Fruit fly (Drosophila melanogaster) whole organism, wandering third instar larva: ENCODE results near the gene CG15221.
"Not testable (repeated sequence)": the region's sequence is repeated elsewhere in the genome, so short reads cannot be mapped to it uniquely, and the experiment has no call there.

Source experiments
- Abd-B ChIP-seq: fragments of >200 bp; optimal IDR thresholded peaks from 2 replicates; lab custom pipeline; 2017; ENCODE audit warnings: missing biosample characterization, missing genetic modification characterization
- CG32264 ChIP-seq: fragments of 200-800 bp; sonication (Bioruptor generic); optimal IDR thresholded peaks from 2 replicates; lab custom pipeline; 2016; ENCODE audit warnings: missing biosample characterization, missing genetic modification characterization
- CG9705 ChIP-seq: fragments of 200-800 bp; sonication (Bioruptor generic); optimal IDR thresholded peaks from 2 replicates; lab custom pipeline; 2018; ENCODE audit warnings: missing biosample characterization, mild to moderate bottlenecking, missing genetic modification characterization
- CrebA ChIP-seq: fragments of 200-800 bp; sonication (Bioruptor generic); optimal IDR thresholded peaks from 2 replicates; lab custom pipeline; 2016; ENCODE audit warnings: missing biosample characterization, mild to moderate bottlenecking, missing genetic modification characterization, borderline replicate concordance
- Dfd ChIP-seq: fragments of >200 bp; optimal IDR thresholded peaks from 2 replicates; lab custom pipeline; 2017; ENCODE audit warnings: missing biosample characterization, missing genetic modification characterization
- Dif ChIP-seq: fragments of 200-275, 200-300 bp; sonication (Bioruptor generic); optimal IDR thresholded peaks from 2 replicates; lab custom pipeline; 2018; ENCODE audit warnings: missing biosample characterization, missing genetic modification characterization; ENCODE audit not compliant: partially characterized antibody
- GATAd ChIP-seq: sonication (Bioruptor generic); optimal IDR thresholded peaks from 2 replicates; lab custom pipeline; 2016; ENCODE audit warnings: missing biosample characterization, missing genetic modification characterization
- HLH106 ChIP-seq: fragments of 200-800 bp; optimal IDR thresholded peaks from 3 replicates; lab custom pipeline; 2019; ENCODE audit warnings: missing biosample characterization, mild to moderate bottlenecking, missing genetic modification characterization, moderate library complexity
- Hnf4 ChIP-seq: fragments of 200-800 bp; sonication (Bioruptor generic); optimal IDR thresholded peaks from 2 replicates; lab custom pipeline; 2016; ENCODE audit warnings: missing biosample characterization, mild to moderate bottlenecking, missing genetic modification characterization
- Hr78 ChIP-seq: fragments of >200 bp; optimal IDR thresholded peaks from 2 replicates; lab custom pipeline; 2017; ENCODE audit warnings: missing biosample characterization, missing genetic modification characterization
- Hr83 ChIP-seq: fragments of 200-300 bp; sonication (Bioruptor generic); optimal IDR thresholded peaks from 2 replicates; lab custom pipeline; 2016; ENCODE audit warnings: missing biosample characterization, mild to moderate bottlenecking, missing genetic modification characterization, moderate library complexity; ENCODE audit not compliant: poor library complexity, severe bottlenecking
- Jra ChIP-seq: sonication (Bioruptor generic); optimal IDR thresholded peaks from 2 replicates; lab custom pipeline; 2016; ENCODE audit warnings: missing biosample characterization, missing genetic modification characterization
- Mio ChIP-seq: sonication (Bioruptor generic); optimal IDR thresholded peaks from 2 replicates; lab custom pipeline; 2016; ENCODE audit warnings: missing biosample characterization, missing genetic modification characterization
- Myc ChIP-seq: fragments of >200 bp; optimal IDR thresholded peaks from 2 replicates; lab custom pipeline; 2017
- N ChIP-seq: fragments of >200 bp; optimal IDR thresholded peaks from 2 replicates; lab custom pipeline; 2018; ENCODE audit warnings: missing biosample characterization, missing external identifiers, missing genetic modification characterization
- OdsH ChIP-seq: fragments of 200-800 bp; sonication (Bioruptor generic); optimal IDR thresholded peaks from 2 replicates; lab custom pipeline; 2016; ENCODE audit warnings: missing biosample characterization, mild to moderate bottlenecking, missing genetic modification characterization
- Rel ChIP-seq, 2 experiments: fragments of 200-800 bp; sonication (Bioruptor generic) in 1 of 2; optimal IDR thresholded peaks; 2 replicates in 1 of 2; 3 replicates in 1 of 2; lab custom pipeline; 2016 to 2019; ENCODE audit warnings: mild to moderate bottlenecking in 2 of 2, missing biosample characterization in 2 of 2, missing genetic modification characterization in 2 of 2, moderate library complexity in 1 of 2
- Vsx2 ChIP-seq: fragments of 200-300, 225-300 bp; sonication (Bioruptor generic); optimal IDR thresholded peaks from 2 replicates; lab custom pipeline; 2018; ENCODE audit warnings: missing biosample characterization, missing genetic modification characterization; ENCODE audit not compliant: partially characterized antibody
- br ChIP-seq: fragments of 200-800 bp; sonication (Bioruptor generic); optimal IDR thresholded peaks from 2 replicates; lab custom pipeline; 2016; ENCODE audit warnings: missing biosample characterization, missing genetic modification characterization
- brk ChIP-seq: fragments of 200-800 bp; sonication (Bioruptor generic); optimal IDR thresholded peaks from 2 replicates; lab custom pipeline; 2016; ENCODE audit warnings: missing biosample characterization, mild to moderate bottlenecking, missing genetic modification characterization
- dl ChIP-seq, 2 experiments: fragments of 175-275, 200-275 bp in 1 of 2; fragments of 200-275 bp in 1 of 2; sonication (Bioruptor generic); optimal IDR thresholded peaks; lab custom pipeline; 2018; ENCODE audit warnings: mild to moderate bottlenecking in 2 of 2, missing biosample characterization in 2 of 2, missing genetic modification characterization in 2 of 2, moderate library complexity in 2 of 2; ENCODE audit not compliant: partially characterized antibody in 2 of 2, insufficient read depth in 1 of 2
- dmrt93B ChIP-seq: fragments of 200-800 bp; sonication (Bioruptor generic); optimal IDR thresholded peaks from 2 replicates; lab custom pipeline; 2018; ENCODE audit warnings: missing biosample characterization, mild to moderate bottlenecking, missing genetic modification characterization
- dsf ChIP-seq: sonication (Bioruptor generic); optimal IDR thresholded peaks from 2 replicates; lab custom pipeline; 2016; ENCODE audit warnings: missing biosample characterization, missing genetic modification characterization, borderline replicate concordance
- ey ChIP-seq: fragments of 200-800 bp; sonication (Bioruptor generic); optimal IDR thresholded peaks from 2 replicates; lab custom pipeline; 2016; ENCODE audit warnings: missing biosample characterization, missing genetic modification characterization
- foxo ChIP-seq, 2 experiments: fragments of 200-800 bp; sonication (Bioruptor generic); optimal IDR thresholded peaks; 2 replicates in 1 of 2; 3 replicates in 1 of 2; lab custom pipeline; 2016 to 2017; ENCODE audit warnings: missing biosample characterization in 2 of 2, missing genetic modification characterization in 2 of 2
- fru ChIP-seq: fragments of 200-800 bp; sonication (Bioruptor generic); optimal IDR thresholded peaks from 3 replicates; lab custom pipeline; 2016; ENCODE audit warnings: missing biosample characterization, mild to moderate bottlenecking, missing genetic modification characterization
- h ChIP-seq: fragments of 200-800 bp; sonication (Bioruptor generic); optimal IDR thresholded peaks from 3 replicates; lab custom pipeline; 2016; ENCODE audit warnings: missing biosample characterization, mild to moderate bottlenecking, missing genetic modification characterization
- jim ChIP-seq: fragments of 175-275, 200-325 bp; sonication (Bioruptor generic); optimal IDR thresholded peaks from 2 replicates; lab custom pipeline; 2016; ENCODE audit warnings: missing biosample characterization, mild to moderate bottlenecking, missing genetic modification characterization
- lola ChIP-seq: fragments of >200 bp; optimal IDR thresholded peaks from 2 replicates; lab custom pipeline; 2017; ENCODE audit warnings: missing biosample characterization, missing genetic modification characterization
- pan ChIP-seq: fragments of >200 bp; optimal IDR thresholded peaks from 2 replicates; lab custom pipeline; 2017
- psq ChIP-seq: fragments of 200-800 bp; sonication (Bioruptor generic); optimal IDR thresholded peaks from 3 replicates; lab custom pipeline; 2017; ENCODE audit warnings: missing biosample characterization, mild to moderate bottlenecking, missing genetic modification characterization, moderate library complexity
- sage ChIP-seq: fragments of 200-800 bp; sonication (Bioruptor generic); optimal IDR thresholded peaks from 2 replicates; lab custom pipeline; 2016; ENCODE audit warnings: missing biosample characterization, mild to moderate bottlenecking, missing genetic modification characterization
- sv ChIP-seq: fragments of 200-800 bp; sonication (Bioruptor generic); optimal IDR thresholded peaks from 3 replicates; lab custom pipeline; 2016; ENCODE audit warnings: missing biosample characterization, missing genetic modification characterization
- tai ChIP-seq: sonication (Bioruptor generic); optimal IDR thresholded peaks from 2 replicates; lab custom pipeline; 2016; ENCODE audit warnings: missing biosample characterization, missing genetic modification characterization
- usp ChIP-seq: fragments of >200 bp; optimal IDR thresholded peaks from 2 replicates; lab custom pipeline; 2017; ENCODE audit warnings: missing biosample characterization, missing genetic modification characterization
- woc ChIP-seq: sonication (Bioruptor generic); optimal IDR thresholded peaks from 2 replicates; lab custom pipeline; 2016; ENCODE audit warnings: missing biosample characterization, mild to moderate bottlenecking, missing genetic modification characterization

The CG15221 gene

dm6 chrX:11753973-11754372 lies 29.9 kb downstream of the CG15221 start, which contains the start of gene m:
TSS of gene m (plus strand) at chrX:11754273.
- not testable (repeated sequence) for TF ChIP-seq foxo (GFP tag; optimal IDR thresholded peaks at IDR 0.05; lab: Kevin White, UChicago); Vsx2; Abd-B

- TF ChIP-seq jim (GFP tag; lab: Kevin White, UChicago) (no peak), dsf (no peak), tai (no peak), psq (GFP tag; lab: Kevin White, UChicago) (no peak), Dif (GFP tag; lab: Kevin White, UChicago) (no peak)
- TF ChIP-seq, all 38 proteins: peak for 0
Measured at dm6 chrX:11756892-11757291, 32.8 kb downstream of the CG15221 start.

dm6 chrX:11764540-11765136 lies 40.6 kb downstream of the CG15221 start, which contains the start of gene CG9360:
TSS of gene CG9360 (minus strand) at chrX:11764590.
- no peak for TF ChIP-seq jim (GFP tag; lab: Kevin White, UChicago)
- TF ChIP-seq Mio (GFP tag; lab: Kevin White, UChicago): no peak
- no peak for TF ChIP-seq Hr83 (GFP tag; lab: Kevin White, UChicago)
- no peak for TF ChIP-seq Dfd
- no peak for TF ChIP-seq h (GFP tag; lab: Kevin White, UChicago)
- TF ChIP-seq CG9705 (GFP tag; lab: Kevin White, UChicago): no peak
- TF ChIP-seq dl (GFP tag; optimal IDR thresholded peaks at IDR 0.05; lab: Kevin White, UChicago; ENCODE audit: insufficient read depth in 1 of 2, partially characterized antibody in 2 of 2): no peak
- TF ChIP-seq Abd-B: no peak
- TF ChIP-seq sv: no peak
- TF ChIP-seq tai: no peak
- no peak for TF ChIP-seq CrebA (GFP tag; lab: Kevin White, UChicago)
- TF ChIP-seq woc (GFP tag; lab: Kevin White, UChicago): no peak
- TF ChIP-seq sage (GFP tag; lab: Kevin White, UChicago): no peak

- TF ChIP-seq sv (no peak), N (GFP tag; lab: Kevin White, UChicago) (no peak), lola (GFP tag; lab: Kevin White, UChicago) (no peak), sage (GFP tag; lab: Kevin White, UChicago) (no peak), dl (GFP tag; optimal IDR thresholded peaks at IDR 0.05; lab: Kevin White, UChicago; ENCODE audit: insufficient read depth in 1 of 2, partially characterized antibody in 2 of 2) (no peak), foxo (GFP tag; optimal IDR thresholded peaks at IDR 0.05; lab: Kevin White, UChicago) (no peak), ey (GFP tag; lab: Kevin White, UChicago) (no peak), Myc (lab: Kevin White, UChicago) (no peak), Hnf4 (GFP tag; lab: Kevin White, UChicago) (no peak), Vsx2 (no peak), Rel (GFP tag; optimal IDR thresholded peaks at IDR 0.05; lab: Kevin White, UChicago) (no peak), Rel (tag; optimal IDR thresholded peaks at IDR 0.05; lab: Kevin White, UChicago) (no peak)
- TF ChIP-seq, all 38 proteins: peak for 0
Measured at dm6 chrX:11769435-11769834, 45.4 kb downstream of the CG15221 start.

- TF ChIP-seq h (GFP tag; lab: Kevin White, UChicago) (peak; percentile 94), woc (GFP tag; lab: Kevin White, UChicago) (peak; percentile 84), Abd-B (no peak), Dif (GFP tag; lab: Kevin White, UChicago) (no peak), fru (GFP tag; lab: Kevin White, UChicago) (peak; percentile 95), lola (GFP tag; lab: Kevin White, UChicago) (no peak), HLH106 (tag; lab: Kevin White, UChicago) (peak; percentile 96), dl (GFP tag; optimal IDR thresholded peaks at IDR 0.05; lab: Kevin White, UChicago; ENCODE audit: insufficient read depth in 1 of 2, partially characterized antibody in 2 of 2) (no peak), Hr83 (GFP tag; lab: Kevin White, UChicago) (no peak), Mio (GFP tag; lab: Kevin White, UChicago) (no peak), GATAd (GFP tag; lab: Kevin White, UChicago) (peak; percentile 7), foxo (GFP tag; optimal IDR thresholded peaks at IDR 0.05; lab: Kevin White, UChicago) (peak in 1 of 2 experiments; percentile 96), Vsx2 (no peak), sv (no peak), usp (no peak), Dfd (no peak), CG32264 (GFP tag; lab: Kevin White, UChicago) (peak; percentile 63), Hr78 (GFP tag; lab: Kevin White, UChicago) (no peak), Jra (GFP tag; lab: Kevin White, UChicago) (peak; percentile 60), ey (GFP tag; lab: Kevin White, UChicago) (peak; percentile 93), Myc (lab: Kevin White, UChicago) (no peak), dsf (peak; percentile 30), dmrt93B (GFP tag; lab: Kevin White, UChicago) (peak; percentile 95), brk (GFP tag; lab: Kevin White, UChicago) (peak; percentile 43), br (GFP tag; lab: Kevin White, UChicago) (peak; percentile 91), tai (no peak), N (GFP tag; lab: Kevin White, UChicago) (no peak), jim (GFP tag; lab: Kevin White, UChicago) (no peak), OdsH (GFP tag; lab: Kevin White, UChicago) (peak; percentile 93), psq (GFP tag; lab: Kevin White, UChicago) (peak; percentile 88), pan (lab: Kevin White, UChicago) (no peak)
Measured at dm6 chrX:11775987-11776587, 52.0 kb downstream of the CG15221 start.
